Worm (Caenorhabditis elegans): ENCODE data around the gene C01G6.4.
A peak's percentile ranks its signal among the peaks of the same experiment; 100 is the strongest.

The C01G6.4 gene

ce11 chrII:9261403-9261802 is 11.4 kb downstream of the C01G6.4 start:
- peak; percentile 8 for TF ChIP-seq dsc-1 (tag; optimal IDR thresholded peaks at IDR 0.05)
- TF ChIP-seq ceh-8 (GFP tag; optimal IDR thresholded peaks at IDR 0.05), result no peak

- TF ChIP-seq sox-4 (tag; optimal IDR thresholded peaks at IDR 0.05) (no peak), mdl-1 (tag; optimal IDR thresholded peaks at IDR 0.05) (no peak), nhr-20 (tag; optimal IDR thresholded peaks at IDR 0.05) (peak; percentile 46), fos-1 (tag; optimal IDR thresholded peaks at IDR 0.05) (no peak), ceh-63 (GFP tag; optimal IDR thresholded peaks at IDR 0.05) (no peak), aly-2 (tag; optimal IDR thresholded peaks at IDR 0.05) (no peak), rnt-1 (tag; optimal IDR thresholded peaks at IDR 0.05) (no peak), lsy-2 (tag; optimal IDR thresholded peaks at IDR 0.05) (peak in 1 of 2 experiments; percentile 40), C16A3.4 (tag; optimal IDR thresholded peaks at IDR 0.05) (no peak), jun-1 (tag; optimal IDR thresholded peaks at IDR 0.05) (no peak), tlp-1 (tag; optimal IDR thresholded peaks at IDR 0.05) (no peak), F16B12.6 (tag; optimal IDR thresholded peaks at IDR 0.05) (no peak), fkh-4 (tag; optimal IDR thresholded peaks at IDR 0.05; ENCODE audit: borderline replicate concordance) (no peak), grh-1 (GFP tag; IDR thresholded peaks at IDR 0.05) (no peak), hlh-4 (tag; optimal IDR thresholded peaks at IDR 0.05) (no peak), efl-3 (GFP tag; optimal IDR thresholded peaks at IDR 0.05) (no peak), blmp-1 (tag; optimal IDR thresholded peaks at IDR 0.05) (peak; percentile 99), egl-13 (tag; optimal IDR thresholded peaks at IDR 0.05) (no peak), tbx-2 (tag; optimal IDR thresholded peaks at IDR 0.05) (no peak), nhr-47 (tag; optimal IDR thresholded peaks at IDR 0.05) (peak; percentile 0), dpl-1 (GFP tag; optimal IDR thresholded peaks at IDR 0.05) (peak in 1 of 3 experiments; percentile 7), pqm-1 (tag; optimal IDR thresholded peaks at IDR 0.05) (no peak), ets-5 (GFP tag; IDR thresholded peaks at IDR 0.05) (no peak), fkh-10 (GFP tag; optimal IDR thresholded peaks at IDR 0.05) (no peak), C34B4.2 (tag; optimal IDR thresholded peaks at IDR 0.05) (no peak), lin-39 (tag; optimal IDR thresholded peaks at IDR 0.05) (no peak), nhr-11 (tag; optimal IDR thresholded peaks at IDR 0.05) (no peak), nhr-90 (tag; optimal IDR thresholded peaks at IDR 0.05; ENCODE audit: poor library complexity) (peak; percentile 29), swsn-7 (tag; optimal IDR thresholded peaks at IDR 0.05) (no peak), sup-37 (GFP tag; optimal IDR thresholded peaks at IDR 0.05) (no peak), hpl-2 (GFP tag; optimal IDR thresholded peaks at IDR 0.05) (no peak), irx-1 (tag; optimal IDR thresholded peaks at IDR 0.05) (no peak), nhr-71 (tag; optimal IDR thresholded peaks at IDR 0.05) (peak; percentile 38), lin-13 (GFP tag; optimal IDR thresholded peaks at IDR 0.05) (no peak), nhr-237 (tag; optimal IDR thresholded peaks at IDR 0.05) (no peak), elt-3 (tag; optimal IDR thresholded peaks at IDR 0.05) (peak in 2 of 6 experiments; percentile 23 to 27), skn-1 (tag; optimal IDR thresholded peaks at IDR 0.05) (no peak), unc-98 (GFP tag; IDR thresholded peaks at IDR 0.05) (no peak), nhr-85 (tag) (peak; percentile 90), snpc-4 (tag; optimal IDR thresholded peaks at IDR 0.05) (no peak), C04F5.9 (tag; optimal IDR thresholded peaks at IDR 0.05) (no peak), nhr-84 (tag; optimal IDR thresholded peaks at IDR 0.05) (no peak), alr-1 (tag; optimal IDR thresholded peaks at IDR 0.05; ENCODE audit: borderline replicate concordance) (no peak), efl-1 (optimal IDR thresholded peaks at IDR 0.05) (no peak), efl-1 (GFP tag; optimal IDR thresholded peaks at IDR 0.05 in 1 of 2) (no peak), ceh-8 (GFP tag; optimal IDR thresholded peaks at IDR 0.05) (no peak), lin-35 (GFP tag; optimal IDR thresholded peaks at IDR 0.05) (peak in 1 of 2 experiments; percentile 2), ces-1 (GFP tag; optimal IDR thresholded peaks at IDR 0.05) (no peak), fkh-8 (tag; optimal IDR thresholded peaks at IDR 0.05) (no peak), aha-1 (tag; optimal IDR thresholded peaks at IDR 0.05) (no peak), unc-86 (tag; optimal IDR thresholded peaks at IDR 0.05) (no peak), elt-2 (tag; optimal IDR thresholded peaks at IDR 0.05) (no peak)
Observed at ce11 chrII:9260026-9260425, 12.8 kb downstream of the C01G6.4 start.

Data from whole organism, L1 larva.